Fruit fly (Drosophila melanogaster): ENCODE measurements around the gene eIF3e.

eIF3e gene

DNA sequence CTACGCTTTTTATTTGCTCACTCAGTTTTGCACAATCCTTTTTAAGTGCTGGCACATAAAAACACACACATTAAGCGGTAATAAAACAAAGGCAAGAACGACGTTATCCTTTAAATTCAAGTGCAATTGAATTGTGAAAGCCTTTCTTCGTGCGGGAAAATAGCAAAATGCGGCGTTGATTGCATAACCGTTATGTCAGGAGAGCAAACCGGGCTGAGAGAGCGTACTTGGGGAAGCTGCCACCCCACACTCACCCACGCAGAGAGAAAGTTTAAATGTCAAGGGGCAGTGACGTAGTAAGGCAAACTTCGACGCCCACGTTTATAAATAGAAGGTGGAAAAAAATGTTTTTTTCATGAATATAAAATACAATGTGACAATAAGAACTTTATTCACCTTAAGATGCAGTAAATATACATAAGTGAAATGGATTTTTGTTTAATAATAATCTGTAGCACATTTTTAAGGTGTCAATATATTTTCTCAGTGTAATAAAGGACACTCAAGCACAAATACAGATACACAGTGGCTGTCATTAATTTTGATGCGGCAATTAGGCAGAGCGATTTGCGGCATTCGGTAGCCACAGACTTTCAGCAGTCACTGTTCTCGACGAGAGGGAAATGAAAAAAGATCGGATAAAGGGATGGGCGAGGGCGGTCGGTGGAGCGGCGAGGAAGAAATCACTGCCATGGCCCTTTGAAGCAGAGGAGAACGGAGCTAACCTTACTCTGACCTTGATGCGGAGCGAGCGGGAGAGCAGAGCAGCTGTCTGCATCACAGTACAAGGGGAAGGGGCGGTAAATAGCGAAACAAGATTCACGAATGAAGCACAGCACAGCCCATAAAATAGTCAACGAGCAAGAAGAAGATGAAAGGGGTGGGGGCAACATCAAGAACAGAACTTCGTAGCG lies 19.3 kb upstream of the eIF3e start (continued):
- TF ChIP-seq dpn (GFP tag; optimal IDR thresholded peaks at IDR 0.05) (peak in 1 of 2 experiments; percentile 19), klu (GFP tag; IDR thresholded peaks at IDR 0.05) (no peak), crol (GFP tag; IDR thresholded peaks at IDR 0.05) (peak; percentile 93), CG12659 (GFP tag; optimal IDR thresholded peaks at IDR 0.05) (peak; percentile 12), fd96Cb (tag; optimal IDR thresholded peaks at IDR 0.05) (peak; percentile 47), CG8765 (GFP tag; IDR thresholded peaks at IDR 0.05) (no peak), HLHmδ (GFP tag; optimal IDR thresholded peaks at IDR 0.05) (no peak), CG6654 (GFP tag; optimal IDR thresholded peaks at IDR 0.05) (no peak), Sin3A (optimal IDR thresholded peaks at IDR 0.05) (no peak), inv (GFP tag; IDR thresholded peaks at IDR 0.05; ENCODE audit: partially characterized antibody) (no peak), CG3407 (GFP tag; optimal IDR thresholded peaks at IDR 0.05) (no peak), MTF-1 (GFP tag; optimal IDR thresholded peaks at IDR 0.05; ENCODE audit: borderline replicate concordance) (no peak), dysf (GFP tag; IDR thresholded peaks at IDR 0.05) (peak; percentile 63; the same call in 2 of the 3 replicates), ab (GFP tag; optimal IDR thresholded peaks at IDR 0.05) (no peak), pum (GFP tag; optimal IDR thresholded peaks at IDR 0.05) (peak; percentile 47), CG7839 (tag; optimal IDR thresholded peaks at IDR 0.05) (peak; percentile 67), NFAT (GFP tag; IDR thresholded peaks at IDR 0.05) (peak; percentile 13; the same call in 1 of the 2 replicates), Ets65A (GFP tag) (peak; percentile 55), Atf-2 (GFP tag; optimal IDR thresholded peaks at IDR 0.05) (no peak), Usf (GFP tag; optimal IDR thresholded peaks at IDR 0.05) (no peak), ATbp (GFP tag; optimal IDR thresholded peaks at IDR 0.05) (peak; percentile 7), CG4328 (GFP tag; optimal IDR thresholded peaks at IDR 0.05) (no peak), tll (GFP tag; optimal IDR thresholded peaks at IDR 0.05) (no peak), Sry-δ (GFP tag; optimal IDR thresholded peaks at IDR 0.05) (no peak), CG30020 (tag; optimal IDR thresholded peaks at IDR 0.05) (no peak), CG17829 (tag; optimal IDR thresholded peaks at IDR 0.05) (peak; percentile 27), Stat92E (GFP tag; optimal IDR thresholded peaks at IDR 0.05) (no peak), Lim3 (GFP tag; IDR thresholded peaks at IDR 0.05) (no peak), CG15269 (tag; optimal IDR thresholded peaks at IDR 0.05) (peak; percentile 59), Lhr (GFP tag; optimal IDR thresholded peaks at IDR 0.05) (no peak), B-H1 (GFP tag; IDR thresholded peaks at IDR 0.05) (no peak), H2.0 (GFP tag; IDR thresholded peaks at IDR 0.05) (peak; percentile 19; the same call in 1 of the 2 replicates), Tbp (GFP tag; optimal IDR thresholded peaks at IDR 0.05) (no peak), CG17359 (tag; optimal IDR thresholded peaks at IDR 0.05) (peak; percentile 49), Side (GFP tag; optimal IDR thresholded peaks at IDR 0.05) (peak; percentile 6), BtbVII (GFP tag; optimal IDR thresholded peaks at IDR 0.05) (peak; percentile 54), CG8388 (GFP tag; optimal IDR thresholded peaks at IDR 0.05) (peak; percentile 99), zfh2 (GFP tag; optimal IDR thresholded peaks at IDR 0.05) (peak; percentile 17), Med (GFP tag) (peak; percentile 72), kah (GFP tag; optimal IDR thresholded peaks at IDR 0.05) (no peak), YL-1 (GFP tag; optimal IDR thresholded peaks at IDR 0.05) (no peak), CG31388 (GFP tag; optimal IDR thresholded peaks at IDR 0.05) (no peak), tup (GFP tag; optimal IDR thresholded peaks at IDR 0.05) (no peak), trem (tag; optimal IDR thresholded peaks at IDR 0.05) (no peak), stc (GFP tag; IDR thresholded peaks at IDR 0.05) (peak; percentile 55), Taf1 (GFP tag; IDR thresholded peaks at IDR 0.05) (no peak), fd64A (GFP tag; optimal IDR thresholded peaks at IDR 0.05) (no peak), dimm (GFP tag; IDR thresholded peaks at IDR 0.05) (no peak), CG1792 (GFP tag; optimal IDR thresholded peaks at IDR 0.05) (peak; percentile 27)
